Worm (Caenorhabditis elegans): Measurements from ENCODE around the gene snf-12.

DNA sequence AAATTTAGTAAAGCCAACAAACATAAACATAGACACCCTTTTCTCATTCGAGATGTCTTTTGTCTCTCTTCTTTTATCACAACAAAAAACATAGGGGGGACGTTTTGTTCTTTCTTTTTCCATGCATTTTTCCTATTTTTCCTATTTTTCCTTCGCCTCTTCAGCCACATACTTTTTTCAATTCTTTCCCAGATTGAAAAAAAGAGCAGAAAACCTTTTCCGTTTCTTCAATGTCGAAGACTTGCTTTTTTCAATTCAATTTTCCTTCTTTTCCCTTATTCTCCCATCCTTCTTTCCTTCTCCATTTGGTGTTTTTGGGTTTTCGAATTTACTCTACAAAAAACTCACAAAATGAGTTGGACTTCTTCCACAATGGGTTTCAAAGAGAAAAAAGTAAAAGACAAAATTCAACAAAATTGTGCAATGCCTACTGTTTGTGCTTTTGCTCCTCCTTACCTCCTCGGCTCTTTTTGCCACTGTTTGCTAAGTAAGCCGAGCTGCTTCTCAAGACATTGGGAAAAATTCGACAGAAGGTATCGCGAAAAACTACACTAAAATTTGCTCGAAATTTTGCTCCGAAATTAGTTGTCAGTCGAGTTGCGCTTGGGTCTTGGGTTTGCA, 32.7 kb upstream of the snf-12 start:
- TF ChIP-seq med-1 (GFP tag; optimal IDR thresholded peaks at IDR 0.05; ENCODE audit: insufficient read depth) (no peak), T22C8.4 (GFP tag; IDR thresholded peaks at IDR 0.05) (no peak), cog-1 (tag; optimal IDR thresholded peaks at IDR 0.05) (no peak), ztf-29 (GFP tag; IDR thresholded peaks at IDR 0.05) (no peak), flt-1 (GFP tag; IDR thresholded peaks at IDR 0.05) (no peak)
